Fruit fly (Drosophila melanogaster): ENCODE measurements around the gene CG43248.

DNA sequence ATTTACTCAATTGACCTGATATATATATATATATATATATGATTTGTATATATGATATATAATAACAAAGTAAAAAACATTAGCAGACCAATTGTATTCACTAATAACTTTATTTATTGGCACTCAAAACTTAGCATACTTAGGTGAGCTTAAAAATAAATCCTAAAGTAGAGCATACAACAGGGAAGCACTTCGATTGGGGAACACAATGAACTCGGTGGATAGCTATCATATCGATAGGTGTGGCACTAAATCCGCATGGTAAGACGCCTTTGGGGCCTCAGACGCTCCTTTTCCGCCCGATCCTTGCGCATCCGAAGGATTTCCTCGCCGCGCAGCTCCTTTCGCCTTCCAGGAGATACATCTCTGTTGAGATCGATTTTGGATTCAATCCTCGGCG, 14.8 kb downstream of the CG43248 start:
- TF ChIP-seq psq (optimal IDR thresholded peaks at IDR 0.05): no peak
- TF ChIP-seq usp (GFP tag; optimal IDR thresholded peaks at IDR 0.05): no peak
- no peak for TF ChIP-seq EcR (GFP tag; optimal IDR thresholded peaks at IDR 0.05)
